Fruit fly (Drosophila melanogaster) whole organism, prepupa: ENCODE results near the gene CG42591.

ENCODE experiments used
- CG10669 ChIP-seq: fragments of 200-800 bp; sonication (Bioruptor generic); optimal IDR thresholded peaks from 3 replicates; lab custom pipeline; 2018; ENCODE audit warnings: missing biosample characterization, mild to moderate bottlenecking, missing genetic modification characterization, moderate library complexity
- CG11294 ChIP-seq: fragments of 200-800 bp; sonication (Bioruptor generic); IDR thresholded peaks from 2 replicates; pipeline ENCODE4 v1.3.6; 2022; ENCODE audit warnings: missing biosample characterization, missing genetic modification characterization
- CG11762 ChIP-seq: fragments of 200-800 bp; sonication (Bioruptor generic); optimal IDR thresholded peaks from 3 replicates; lab custom pipeline; 2016; ENCODE audit warnings: missing biosample characterization, missing genetic modification characterization; ENCODE audit not compliant: insufficient read depth
- CG11902 ChIP-seq: fragments of 200-800 bp; sonication (Bioruptor generic); optimal IDR thresholded peaks from 3 replicates; lab custom pipeline; 2016; ENCODE audit warnings: missing biosample characterization, missing genetic modification characterization
- CG15336 ChIP-seq: fragments of 200-800 bp; sonication (Bioruptor generic); IDR thresholded peaks from 2 replicates; pipeline ENCODE4 v1.3.6; 2022; ENCODE audit warnings: missing biosample characterization, missing genetic modification characterization
- CG1621 ChIP-seq: fragments of 200-800 bp; sonication (Bioruptor generic); optimal IDR thresholded peaks from 3 replicates; lab custom pipeline; 2018; ENCODE audit warnings: missing biosample characterization, mild to moderate bottlenecking, missing genetic modification characterization
- CG16779 ChIP-seq: fragments of 200-800 bp; sonication (Bioruptor generic); optimal IDR thresholded peaks from 3 replicates; lab custom pipeline; 2017; ENCODE audit warnings: missing biosample characterization, mild to moderate bottlenecking, missing genetic modification characterization
- CG3032 ChIP-seq: fragments of 200-800 bp; optimal IDR thresholded peaks from 2 replicates; lab custom pipeline; 2019; ENCODE audit warnings: missing biosample characterization, mild to moderate bottlenecking, missing genetic modification characterization, moderate library complexity
- CG31627 ChIP-seq: fragments of 200-800 bp; sonication (Bioruptor generic); optimal IDR thresholded peaks from 3 replicates; lab custom pipeline; 2016; ENCODE audit warnings: missing biosample characterization, missing genetic modification characterization
- CG32006 ChIP-seq: fragments of 200-800 bp; sonication (Bioruptor generic); optimal IDR thresholded peaks from 3 replicates; lab custom pipeline; 2017; ENCODE audit warnings: missing biosample characterization, mild to moderate bottlenecking, missing genetic modification characterization
- CG6163 ChIP-seq: fragments of 200-800 bp; sonication (Bioruptor generic); IDR thresholded peaks from 3 replicates; pipeline ENCODE4 v1.3.6; 2022; ENCODE audit warnings: missing biosample characterization, missing genetic modification characterization
- CG6808 ChIP-seq: fragments of 200-800 bp; sonication (Bioruptor generic); optimal IDR thresholded peaks from 3 replicates; lab custom pipeline; 2017; ENCODE audit warnings: missing biosample characterization, missing genetic modification characterization, mild to moderate bottlenecking, moderate library complexity, missing genetic modification reagents
- CG6854 ChIP-seq: fragments of 200-800 bp; sonication (Bioruptor generic); optimal IDR thresholded peaks from 2 replicates; lab custom pipeline; 2017; ENCODE audit warnings: missing biosample characterization, mild to moderate bottlenecking, missing genetic modification characterization
- CG8319 ChIP-seq: fragments of 200-800 bp; sonication (Bioruptor generic); optimal IDR thresholded peaks from 3 replicates; lab custom pipeline; 2016; ENCODE audit warnings: missing biosample characterization, missing genetic modification characterization
- Eip78C ChIP-seq: fragments of 200-800 bp; sonication (Bioruptor generic); peaks from one replicate; lab custom pipeline; 2016; ENCODE audit warnings: missing biosample characterization, missing genetic modification characterization
- Ets21C ChIP-seq: fragments of 200-800 bp; sonication (Bioruptor generic); optimal IDR thresholded peaks from 3 replicates; lab custom pipeline; 2016; ENCODE audit warnings: missing biosample characterization, missing genetic modification characterization
- Ets96B ChIP-seq: fragments of 200-800 bp; optimal IDR thresholded peaks from 2 replicates; lab custom pipeline; 2019; ENCODE audit warnings: missing biosample characterization, mild to moderate bottlenecking, missing genetic modification characterization, moderate library complexity
- Hr39 ChIP-seq: fragments of 200-800 bp; sonication (Bioruptor generic); optimal IDR thresholded peaks from 2 replicates; lab custom pipeline; 2016; ENCODE audit warnings: missing biosample characterization, missing genetic modification characterization
- Hr4 ChIP-seq: fragments of 200-800 bp; sonication (Bioruptor generic); optimal IDR thresholded peaks from 3 replicates; lab custom pipeline; 2016; ENCODE audit warnings: missing biosample characterization, missing genetic modification characterization
- Met ChIP-seq: fragments of 200-800 bp; sonication (Bioruptor generic); optimal IDR thresholded peaks from 3 replicates; lab custom pipeline; 2016; ENCODE audit warnings: missing biosample characterization, missing genetic modification characterization
- OdsH ChIP-seq: fragments of 200-800 bp; sonication (Bioruptor generic); optimal IDR thresholded peaks from 3 replicates; lab custom pipeline; 2016; ENCODE audit warnings: missing biosample characterization, missing genetic modification characterization
- Smox ChIP-seq: fragments of 200-800 bp; sonication (Bioruptor generic); optimal IDR thresholded peaks from 3 replicates; lab custom pipeline; 2016; ENCODE audit warnings: missing biosample characterization, missing genetic modification characterization
- Sox102F ChIP-seq: fragments of 200-800 bp; sonication (Bioruptor generic); optimal IDR thresholded peaks from 2 replicates; lab custom pipeline; 2016; ENCODE audit warnings: missing biosample characterization, mild to moderate bottlenecking, missing genetic modification characterization
- achi ChIP-seq: fragments of 200-800 bp; sonication (Bioruptor generic); optimal IDR thresholded peaks from 3 replicates; lab custom pipeline; 2016; ENCODE audit warnings: missing biosample characterization, missing genetic modification characterization
- acj6 ChIP-seq: fragments of 200-800 bp; sonication (Bioruptor generic); optimal IDR thresholded peaks from 3 replicates; lab custom pipeline; 2016; ENCODE audit warnings: missing biosample characterization, missing genetic modification characterization
- cyc ChIP-seq: fragments of 200-800 bp; sonication (Bioruptor generic); optimal IDR thresholded peaks from 3 replicates; lab custom pipeline; 2016; ENCODE audit warnings: missing biosample characterization, missing genetic modification characterization
- dac ChIP-seq: fragments of 200-800 bp; sonication (Bioruptor generic); optimal IDR thresholded peaks from 2 replicates; lab custom pipeline; 2017; ENCODE audit warnings: missing biosample characterization, mild to moderate bottlenecking, missing genetic modification characterization
- dsx ChIP-seq: fragments of 200-800 bp; optimal IDR thresholded peaks from 3 replicates; lab custom pipeline; 2019; ENCODE audit warnings: missing biosample characterization, mild to moderate bottlenecking, missing genetic modification characterization, moderate library complexity; ENCODE audit not compliant: poor library complexity, severe bottlenecking
- eg ChIP-seq: fragments of 200-800 bp; sonication (Bioruptor generic); IDR thresholded peaks from 3 replicates; pipeline ENCODE4 v1.3.6; 2022; ENCODE audit warnings: missing biosample characterization, missing genetic modification characterization
- esn ChIP-seq: fragments of 200-800 bp; sonication (Bioruptor generic); optimal IDR thresholded peaks from 2 replicates; lab custom pipeline; 2016; ENCODE audit warnings: missing biosample characterization, mild to moderate bottlenecking, missing genetic modification characterization, moderate library complexity
- fd59A ChIP-seq: fragments of 200-800 bp; sonication (Bioruptor generic); optimal IDR thresholded peaks from 2 replicates; lab custom pipeline; 2017; ENCODE audit warnings: missing biosample characterization, mild to moderate bottlenecking, missing genetic modification characterization, missing genetic modification reagents
- fd85E ChIP-seq: fragments of 200-800 bp; sonication (Bioruptor generic); optimal IDR thresholded peaks from 3 replicates; lab custom pipeline; 2016; ENCODE audit warnings: missing biosample characterization, missing genetic modification characterization
- lz ChIP-seq: fragments of 200-800 bp; sonication (Bioruptor generic); optimal IDR thresholded peaks from 3 replicates; lab custom pipeline; 2016; ENCODE audit warnings: missing biosample characterization, missing genetic modification characterization
- net ChIP-seq: fragments of 200-800 bp; sonication (Bioruptor generic); optimal IDR thresholded peaks from 3 replicates; lab custom pipeline; 2016; ENCODE audit warnings: missing biosample characterization, missing genetic modification characterization
- pdm3 ChIP-seq: fragments of 200-800 bp; sonication (Bioruptor generic); optimal IDR thresholded peaks from 3 replicates; lab custom pipeline; 2016; ENCODE audit warnings: missing biosample characterization, missing genetic modification characterization
- salr ChIP-seq, 2 experiments: fragments of 200-800 bp; sonication (Bioruptor generic); optimal IDR thresholded peaks; 3 replicates each; lab custom pipeline; 2016 to 2018; ENCODE audit warnings: missing biosample characterization in 2 of 2, missing genetic modification characterization in 2 of 2, mild to moderate bottlenecking in 1 of 2
- spab ChIP-seq: fragments of 200-800 bp; sonication (Bioruptor generic); optimal IDR thresholded peaks from 2 replicates; lab custom pipeline; 2017; ENCODE audit warnings: missing biosample characterization, mild to moderate bottlenecking, missing genetic modification characterization, missing genetic modification reagents
- ss ChIP-seq, 2 experiments: fragments of 200-800 bp; sonication (Bioruptor generic); optimal IDR thresholded peaks; 2 replicates in 1 of 2; 3 replicates in 1 of 2; lab custom pipeline; 2017 to 2018; ENCODE audit warnings: mild to moderate bottlenecking in 2 of 2, missing biosample characterization in 2 of 2, missing genetic modification characterization in 2 of 2, moderate library complexity in 1 of 2
- svp ChIP-seq: fragments of 200-800 bp; sonication (Bioruptor generic); peaks from one replicate; lab custom pipeline; 2016; ENCODE audit warnings: missing biosample characterization, missing genetic modification characterization
- topi ChIP-seq: fragments of 200-800 bp; sonication (Bioruptor generic); optimal IDR thresholded peaks from 3 replicates; lab custom pipeline; 2016; ENCODE audit warnings: missing biosample characterization, missing genetic modification characterization

Gene CG42591

dm6 chr3L:8058190-8058997 lies 11.4 kb downstream of the CG42591 start, which contains the start of gene bip1 (continued):
- TF ChIP-seq fd59A (no peak), Hr4 (GFP tag; lab: Kevin White, UChicago) (peak; percentile 17), CG10669 (GFP tag; lab: Kevin White, UChicago) (no peak), Ets96B (tag; lab: Kevin White, UChicago) (no peak), ss (GFP tag; optimal IDR thresholded peaks at IDR 0.05; lab: Kevin White, UChicago) (no peak), cyc (GFP tag; lab: Kevin White, UChicago) (peak; percentile 0), pdm3 (GFP tag; lab: Kevin White, UChicago) (no peak), dsx (peak; percentile 21)

DNA sequence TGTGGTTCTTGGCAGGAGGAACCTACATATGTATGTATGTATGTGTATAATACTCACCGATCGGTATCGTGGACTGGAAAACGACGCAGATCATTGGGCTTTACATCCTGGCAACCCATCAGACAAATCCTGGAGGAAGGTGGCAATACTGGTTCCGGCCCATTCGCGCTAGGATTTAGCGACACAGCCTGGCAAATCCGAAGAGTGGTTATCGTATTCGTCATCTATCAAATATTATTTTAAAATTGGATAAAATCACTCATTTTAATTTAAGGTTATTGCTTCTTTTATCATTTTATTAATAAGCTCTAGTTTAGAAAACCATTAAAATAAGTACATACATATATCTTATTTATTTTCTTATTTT lies 12.0 kb downstream of the CG42591 start:
- TF ChIP-seq Met (GFP tag; lab: Kevin White, UChicago) (peak; percentile 45), Smox (GFP tag; lab: Kevin White, UChicago) (peak; percentile 36), acj6 (GFP tag; lab: Kevin White, UChicago) (peak; percentile 23), salr (GFP tag; optimal IDR thresholded peaks at IDR 0.05; lab: Kevin White, UChicago) (no peak), eg (GFP tag; lab: Robert Waterston, UW) (no peak), CG11762 (peak; percentile 5), Hr39 (GFP tag; lab: Kevin White, UChicago) (no peak), topi (GFP tag; lab: Kevin White, UChicago) (peak; percentile 1), achi (peak; percentile 2), CG3032 (tag; lab: Kevin White, UChicago) (peak; percentile 45), OdsH (GFP tag; lab: Kevin White, UChicago) (no peak), CG31627 (GFP tag; lab: Kevin White, UChicago) (peak; percentile 20), dac (GFP tag; lab: Kevin White, UChicago) (no peak), esn (peak; percentile 24), spab (GFP tag; lab: Kevin White, UChicago) (peak; percentile 10), cyc (GFP tag; lab: Kevin White, UChicago) (peak; percentile 1), CG6808 (no peak), pdm3 (GFP tag; lab: Kevin White, UChicago) (peak; percentile 17), Sox102F (GFP tag; lab: Kevin White, UChicago) (peak; percentile 32)
- TF ChIP-seq, all 60 proteins: peak for 13

dm6 chr3L:8057423-8057822 lies 12.3 kb downstream of the CG42591 start:
- TF ChIP-seq svp (GFP tag; lab: Kevin White, UChicago) (peak; percentile 69), Hr39 (GFP tag; lab: Kevin White, UChicago) (no peak), CG11762 (no peak), CG11902 (GFP tag; lab: Kevin White, UChicago) (no peak)

DNA sequence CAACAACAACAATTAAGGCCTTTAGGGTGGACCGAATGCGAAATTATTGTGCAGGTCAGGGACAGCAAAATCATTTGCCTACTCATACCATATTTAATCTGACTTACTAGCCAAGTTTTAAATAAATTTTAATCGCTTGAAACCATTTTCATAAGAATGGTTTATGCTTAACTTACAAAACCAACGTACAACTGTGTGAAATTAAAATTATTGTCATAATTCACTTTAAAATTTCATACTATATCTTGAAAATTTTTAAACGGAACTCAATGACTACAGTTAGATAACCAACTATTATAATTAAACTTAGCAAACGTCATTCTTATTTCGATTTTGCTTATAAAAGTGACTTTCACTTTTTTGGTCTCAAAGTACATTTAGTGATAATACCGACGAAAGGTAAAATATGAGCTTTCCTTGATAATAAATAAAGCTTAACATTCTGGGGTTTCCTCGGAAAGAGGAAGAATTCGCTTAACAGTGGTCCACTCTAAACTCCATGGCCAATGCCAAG lies 13.0 kb downstream of the CG42591 start:
- TF ChIP-seq salr (GFP tag; optimal IDR thresholded peaks at IDR 0.05; lab: Kevin White, UChicago) = peak; percentile 73 to 99
- peak; percentile 87 for TF ChIP-seq Met (GFP tag; lab: Kevin White, UChicago)
- peak; percentile 76 for TF ChIP-seq CG1621 (tag; lab: Kevin White, UChicago)
- TF ChIP-seq lz (GFP tag; lab: Kevin White, UChicago) = peak; percentile 81
- TF ChIP-seq ss (GFP tag; optimal IDR thresholded peaks at IDR 0.05; lab: Kevin White, UChicago) = peak; percentile 89 to 93
- no peak for TF ChIP-seq CG6854
- peak; percentile 97 for TF ChIP-seq CG6808
- peak; percentile 74 for TF ChIP-seq CG8319 (GFP tag; lab: Kevin White, UChicago)
- peak; percentile 87 for TF ChIP-seq acj6 (GFP tag; lab: Kevin White, UChicago)
- peak; percentile 87 for TF ChIP-seq achi
- TF ChIP-seq net (GFP tag; lab: Kevin White, UChicago) = peak; percentile 95
- TF ChIP-seq dac (GFP tag; lab: Kevin White, UChicago) = peak; percentile 78
- peak; percentile 96 for TF ChIP-seq spab (GFP tag; lab: Kevin White, UChicago)
- TF ChIP-seq CG11902 (GFP tag; lab: Kevin White, UChicago) = peak; percentile 57
- TF ChIP-seq CG6163 (GFP tag; lab: Robert Waterston, UW) = no peak; the same call in 1 of the 3 replicates
- peak; percentile 92 for TF ChIP-seq CG3032 (tag; lab: Kevin White, UChicago)
- peak; percentile 98 for TF ChIP-seq Eip78C (GFP tag; lab: Kevin White, UChicago)
- peak; percentile 17 for TF ChIP-seq fd85E (GFP tag; lab: Kevin White, UChicago)
- TF ChIP-seq CG11294 (GFP tag; lab: Robert Waterston, UW) = no peak; the same call in 1 of the 2 replicates
- peak; percentile 86 for TF ChIP-seq CG15336
- TF ChIP-seq Ets21C (GFP tag; lab: Kevin White, UChicago) = peak; percentile 69
- TF ChIP-seq esn = peak; percentile 92
- TF ChIP-seq CG32006 = peak; percentile 96
- peak; percentile 66 for TF ChIP-seq dsx
- peak; percentile 90 for TF ChIP-seq CG16779 (tag; lab: Kevin White, UChicago)
- TF ChIP-seq cyc (GFP tag; lab: Kevin White, UChicago) = peak; percentile 68
- peak; percentile 87 for TF ChIP-seq Smox (GFP tag; lab: Kevin White, UChicago)
- TF ChIP-seq topi (GFP tag; lab: Kevin White, UChicago) = peak; percentile 87
